Worm (Caenorhabditis elegans): ENCODE data around the gene nrde-1.

- no peak for TF ChIP-seq him-1 (tag; optimal IDR thresholded peaks at IDR 0.05)
- TF ChIP-seq W03F9.2 (tag; optimal IDR thresholded peaks at IDR 0.05), result no peak
These were observed 10.5 kb downstream of the nrde-1 start for ce11 chrIII:3723726-3724125.
